Worm (Caenorhabditis elegans) whole organism, L1 larva: ENCODE results near the gene ceh-16.

Source experiments
- fos-1 ChIP-seq: fragments of 150-350 bp; optimal IDR thresholded peaks from 2 replicates; lab custom pipeline; 2014; ENCODE audit warnings: missing biosample characterization, missing genetic modification characterization
- lsy-2 ChIP-seq, 2 experiments: fragments of 150-350 bp; optimal IDR thresholded peaks; 2 replicates each; lab custom pipeline; 2014; ENCODE audit warnings: missing biosample characterization in 2 of 2, missing genetic modification characterization in 2 of 2
- nhr-12 ChIP-seq: sonication (generic microtip); optimal IDR thresholded peaks from 2 replicates; lab custom pipeline; 2017; ENCODE audit warnings: missing biosample characterization, missing genetic modification characterization
- nhr-237 ChIP-seq: fragments of 150-350 bp; optimal IDR thresholded peaks from 2 replicates; lab custom pipeline; 2014; ENCODE audit warnings: missing biosample characterization, missing genetic modification characterization
- snpc-4 ChIP-seq: fragments of 150-350 bp; optimal IDR thresholded peaks from 2 replicates; lab custom pipeline; 2014; ENCODE audit warnings: missing biosample characterization, missing genetic modification characterization
- tlp-1 ChIP-seq: fragments of 150-350 bp; optimal IDR thresholded peaks from 2 replicates; lab custom pipeline; 2014; ENCODE audit warnings: missing biosample characterization, missing genetic modification characterization
- unc-86 ChIP-seq: sonication (generic microtip); optimal IDR thresholded peaks from 2 replicates; lab custom pipeline; 2016; ENCODE audit warnings: missing genetic modification characterization, missing compliant biosample characterization

DNA sequence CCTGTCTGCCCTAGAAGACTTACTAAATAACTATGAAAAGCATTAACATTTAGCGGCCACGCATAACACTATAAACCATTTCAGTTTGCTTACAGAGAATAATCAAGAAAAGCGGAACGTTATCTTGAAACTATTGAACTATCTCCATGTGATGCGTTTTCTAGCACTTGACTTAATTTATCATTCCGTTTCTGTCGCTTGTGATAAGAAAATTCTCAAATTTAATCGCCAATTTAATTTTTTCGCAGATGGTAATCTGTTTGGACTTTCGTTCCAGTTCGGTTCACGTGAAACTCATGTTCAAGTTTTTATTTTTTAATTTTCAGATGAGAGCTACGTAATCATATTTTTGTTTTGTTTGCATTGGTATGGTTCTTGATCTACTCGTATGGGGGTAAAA is 34.4 kb downstream of the ceh-16 start:
- no peak for TF ChIP-seq snpc-4 (tag; lab: Kevin White, UChicago)
- TF ChIP-seq nhr-237 (tag; lab: Kevin White, UChicago) = no peak
- TF ChIP-seq nhr-12 (tag; lab: Kevin White, UChicago) = no peak
- no peak for TF ChIP-seq unc-86 (tag; lab: Kevin White, UChicago)
- TF ChIP-seq fos-1 (tag; lab: Kevin White, UChicago) = no peak
- peak; percentile 78 for TF ChIP-seq tlp-1
- no peak for TF ChIP-seq lsy-2 (tag; optimal IDR thresholded peaks at IDR 0.05; lab: Kevin White, UChicago)
